Fruit fly (Drosophila melanogaster): Measurements from ENCODE around the gene Pde9.

dm6 chrX:12744026-12744688 is 153.0 kb downstream of the Pde9 start, which contains the start of gene CG4004:
- TF ChIP-seq CG8478 (optimal IDR thresholded peaks at IDR 0.05) (no peak), CTCF (optimal IDR thresholded peaks at IDR 0.05) (no peak)

Measured in S2 (cell line).